Worm (Caenorhabditis elegans): Measurements from ENCODE around the gene T07G12.4.

DNA sequence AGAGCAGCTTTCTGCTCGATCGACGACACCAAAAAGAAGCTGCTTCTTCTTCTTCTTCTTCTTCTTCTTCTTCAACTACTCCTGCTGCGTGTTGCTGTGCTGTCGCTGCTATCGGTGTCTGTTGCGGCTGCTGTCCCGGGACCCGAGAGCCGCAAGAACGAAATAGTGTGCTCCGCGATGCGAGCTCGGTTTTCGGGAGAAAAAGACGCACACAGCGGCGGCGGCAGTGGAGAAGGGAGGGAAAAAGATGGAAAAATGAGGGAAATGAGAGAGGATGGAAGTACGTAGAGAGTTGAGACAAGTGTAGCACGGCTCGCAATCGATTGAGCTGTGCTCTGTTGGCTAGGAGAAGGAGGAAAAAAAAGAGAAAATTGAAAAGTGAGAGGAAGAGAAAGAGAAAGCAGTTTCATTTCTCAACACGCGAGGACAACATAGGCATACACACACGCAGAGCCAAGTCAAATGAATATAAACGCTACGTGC lies 34.7 kb downstream of the T07G12.4 start:
- TF ChIP-seq tbx-11 (GFP tag; IDR thresholded peaks at IDR 0.05), result no peak
- TF ChIP-seq flt-1 (GFP tag; IDR thresholded peaks at IDR 0.05), result no peak
- TF ChIP-seq aly-1 (tag; optimal IDR thresholded peaks at IDR 0.05), result no peak
- no peak for TF ChIP-seq ama-1 (optimal IDR thresholded peaks at IDR 0.05)
- no peak for TF ChIP-seq ceh-36 (tag; optimal IDR thresholded peaks at IDR 0.05)
